Worm (Caenorhabditis elegans) whole organism, L1 larva: Measurements from ENCODE around the gene best-6.
A peak's percentile ranks its signal among the peaks of the same experiment; 100 is the strongest.

ENCODE experiments used
- C04F5.9 ChIP-seq: sonication (generic microtip); optimal IDR thresholded peaks from 2 replicates; lab custom pipeline; 2016; ENCODE audit warnings: missing genetic modification characterization, missing compliant biosample characterization
- C16A3.4 ChIP-seq: fragments of 150-350 bp; optimal IDR thresholded peaks from 2 replicates; lab custom pipeline; 2014; ENCODE audit warnings: missing biosample characterization, missing genetic modification characterization
- F16B12.6 ChIP-seq: fragments of 150-350 bp; optimal IDR thresholded peaks from 2 replicates; lab custom pipeline; 2014; ENCODE audit warnings: missing biosample characterization, missing genetic modification characterization
- Y116A8C.19 ChIP-seq: sonication (generic microtip); optimal IDR thresholded peaks from 2 replicates; lab custom pipeline; 2016; ENCODE audit warnings: missing compliant biosample characterization, missing genetic modification characterization, borderline replicate concordance
- aha-1 ChIP-seq: fragments of 150-350 bp; optimal IDR thresholded peaks from 2 replicates; lab custom pipeline; 2014; ENCODE audit warnings: missing biosample characterization, missing genetic modification characterization
- aly-2 ChIP-seq: fragments of 150-350 bp; optimal IDR thresholded peaks from 2 replicates; lab custom pipeline; 2014; ENCODE audit warnings: missing biosample characterization, missing genetic modification characterization
- ama-1 ChIP-seq: fragments of 150-350 bp; optimal IDR thresholded peaks from 2 replicates; lab custom pipeline; 2014
- blmp-1 ChIP-seq: fragments of 150-350 bp; optimal IDR thresholded peaks from 2 replicates; lab custom pipeline; 2014; ENCODE audit warnings: missing biosample characterization, missing genetic modification characterization
- ceh-63 ChIP-seq: fragments of 200-800 bp; sonication (Bioruptor generic); optimal IDR thresholded peaks from 2 replicates; lab custom pipeline; 2018; ENCODE audit warnings: mild to moderate bottlenecking, missing genetic modification characterization, missing compliant biosample characterization
- ceh-82 ChIP-seq, 3 experiments: fragments of 150-350 bp in 1 of 3; sonication (generic microtip) in 2 of 3; optimal IDR thresholded peaks; 2 replicates each; lab custom pipeline; 2014 to 2017; ENCODE audit warnings: missing biosample characterization in 3 of 3, missing genetic modification characterization in 3 of 3
- ces-1 ChIP-seq: fragments of 150-350 bp; optimal IDR thresholded peaks from 2 replicates; lab custom pipeline; 2014; ENCODE audit warnings: missing biosample characterization, missing genetic modification reagents, missing genetic modification characterization
- dpl-1 ChIP-seq, 3 experiments: fragments of 150-350 bp in 2 of 3; sonication (generic microtip) in 1 of 3; optimal IDR thresholded peaks; 2 replicates each; lab custom pipeline; 2014 to 2017; ENCODE audit warnings: missing biosample characterization in 3 of 3, missing genetic modification characterization in 3 of 3, missing genetic modification reagents in 3 of 3
- egl-27 ChIP-seq, 2 experiments: fragments of 150-350 bp in 1 of 2; sonication (generic microtip); optimal IDR thresholded peaks; 3 replicates each; lab custom pipeline; 2017 to 2018; ENCODE audit warnings: missing biosample characterization in 2 of 2, missing genetic modification characterization in 2 of 2, missing genetic modification reagents in 2 of 2
- elt-2 ChIP-seq: sonication (generic microtip); optimal IDR thresholded peaks from 2 replicates; lab custom pipeline; 2016; ENCODE audit warnings: missing genetic modification characterization, mild to moderate bottlenecking, inconsistent platforms, missing compliant biosample characterization, missing genetic modification reagents
- ets-5 ChIP-seq: fragments of 200-800 bp; sonication (Bioruptor generic); IDR thresholded peaks from 2 replicates; pipeline ENCODE4 v1.3.6; 2022; ENCODE audit warnings: missing genetic modification characterization, missing compliant biosample characterization
- fkh-10 ChIP-seq: sonication (generic microtip); optimal IDR thresholded peaks from 2 replicates; lab custom pipeline; 2017; ENCODE audit warnings: missing biosample characterization, missing genetic modification reagents, missing genetic modification characterization
- fkh-4 ChIP-seq: sonication (generic microtip); optimal IDR thresholded peaks from 2 replicates; lab custom pipeline; 2016; ENCODE audit warnings: missing compliant biosample characterization, missing genetic modification characterization, borderline replicate concordance
- hlh-17 ChIP-seq: fragments of 200-800 bp; sonication (Bioruptor generic); optimal IDR thresholded peaks from 2 replicates; lab custom pipeline; 2018; ENCODE audit warnings: missing genetic modification characterization, mild to moderate bottlenecking, missing compliant biosample characterization, moderate library complexity, borderline replicate concordance
- hlh-4 ChIP-seq: sonication (generic microtip); optimal IDR thresholded peaks from 2 replicates; lab custom pipeline; 2016; ENCODE audit warnings: mild to moderate bottlenecking, missing genetic modification characterization, missing compliant biosample characterization
- hpl-2 ChIP-seq: fragments of 150-350 bp; optimal IDR thresholded peaks from 2 replicates; lab custom pipeline; 2014; ENCODE audit warnings: missing biosample characterization, missing genetic modification reagents, missing genetic modification characterization
- isw-1 ChIP-seq: fragments of 200-800 bp; sonication (Bioruptor generic); IDR thresholded peaks from 2 replicates; pipeline ENCODE4 v1.3.6; 2022; ENCODE audit warnings: missing genetic modification characterization, missing compliant biosample characterization
- lin-14 ChIP-seq: fragments of 200-800 bp; sonication (Bioruptor generic); optimal IDR thresholded peaks from 2 replicates; lab custom pipeline; 2018; ENCODE audit warnings: mild to moderate bottlenecking, missing genetic modification characterization, moderate library complexity, missing compliant biosample characterization
- lin-15B ChIP-seq: fragments of 150-350 bp; sonication (generic microtip); optimal IDR thresholded peaks from 3 replicates; lab custom pipeline; 2014; ENCODE audit warnings: missing biosample characterization, missing genetic modification characterization
- lsy-2 ChIP-seq, 2 experiments: fragments of 150-350 bp; optimal IDR thresholded peaks; 2 replicates each; lab custom pipeline; 2014; ENCODE audit warnings: missing biosample characterization in 2 of 2, missing genetic modification characterization in 2 of 2
- mef-2 ChIP-seq: fragments of 150-350 bp; optimal IDR thresholded peaks from 2 replicates; lab custom pipeline; 2014; ENCODE audit warnings: missing biosample characterization, missing genetic modification characterization
- mep-1 ChIP-seq: fragments of 150-350 bp; optimal IDR thresholded peaks from 2 replicates; lab custom pipeline; 2014; ENCODE audit warnings: missing biosample characterization, missing genetic modification characterization
- nhr-11 ChIP-seq: fragments of 150-350 bp; optimal IDR thresholded peaks from 2 replicates; lab custom pipeline; 2014; ENCODE audit warnings: missing biosample characterization, missing genetic modification characterization
- nhr-20 ChIP-seq: sonication (generic microtip); optimal IDR thresholded peaks from 2 replicates; lab custom pipeline; 2016; ENCODE audit warnings: mild to moderate bottlenecking, missing genetic modification characterization, missing compliant biosample characterization
- nhr-237 ChIP-seq: fragments of 150-350 bp; optimal IDR thresholded peaks from 2 replicates; lab custom pipeline; 2014; ENCODE audit warnings: missing biosample characterization, missing genetic modification characterization
- nhr-28 ChIP-seq: fragments of 150-350 bp; optimal IDR thresholded peaks from 2 replicates; lab custom pipeline; 2014; ENCODE audit warnings: missing biosample characterization, missing genetic modification characterization
- nhr-76 ChIP-seq: sonication (generic microtip); optimal IDR thresholded peaks from 2 replicates; lab custom pipeline; 2017; ENCODE audit warnings: missing biosample characterization, missing genetic modification characterization
- nhr-77 ChIP-seq: fragments of 150-350 bp; optimal IDR thresholded peaks from 2 replicates; lab custom pipeline; 2014; ENCODE audit warnings: missing biosample characterization, missing genetic modification characterization
- nhr-85 ChIP-seq: sonication (generic microtip); peaks from one replicate; lab custom pipeline; 2016; ENCODE audit warnings: missing genetic modification characterization, inconsistent platforms, missing compliant biosample characterization
- nhr-90 ChIP-seq: sonication (generic microtip); optimal IDR thresholded peaks from 2 replicates; lab custom pipeline; 2016; ENCODE audit warnings: mild to moderate bottlenecking, missing genetic modification characterization, missing compliant biosample characterization; ENCODE audit not compliant: poor library complexity
- rnt-1 ChIP-seq: sonication (generic microtip); optimal IDR thresholded peaks from 2 replicates; lab custom pipeline; 2016; ENCODE audit warnings: mild to moderate bottlenecking, missing genetic modification characterization, moderate library complexity, missing compliant biosample characterization
- skn-1 ChIP-seq: fragments of 150-350 bp; optimal IDR thresholded peaks from 2 replicates; lab custom pipeline; 2014; ENCODE audit warnings: missing biosample characterization, missing genetic modification characterization
- snpc-4 ChIP-seq: fragments of 150-350 bp; optimal IDR thresholded peaks from 2 replicates; lab custom pipeline; 2014; ENCODE audit warnings: missing biosample characterization, missing genetic modification characterization
- snu-23 ChIP-seq: sonication (generic microtip); optimal IDR thresholded peaks from 2 replicates; lab custom pipeline; 2016; ENCODE audit warnings: missing genetic modification characterization, missing compliant biosample characterization
- sox-4 ChIP-seq: sonication (generic microtip); optimal IDR thresholded peaks from 2 replicates; lab custom pipeline; 2016; ENCODE audit warnings: missing genetic modification characterization, missing compliant biosample characterization
- swsn-7 ChIP-seq: sonication (generic microtip); optimal IDR thresholded peaks from 2 replicates; lab custom pipeline; 2016; ENCODE audit warnings: missing genetic modification characterization, missing compliant biosample characterization
- tbx-2 ChIP-seq: sonication (generic microtip); optimal IDR thresholded peaks from 2 replicates; lab custom pipeline; 2016; ENCODE audit warnings: missing genetic modification characterization, missing compliant biosample characterization
- tlp-1 ChIP-seq: fragments of 150-350 bp; optimal IDR thresholded peaks from 2 replicates; lab custom pipeline; 2014; ENCODE audit warnings: missing biosample characterization, missing genetic modification characterization
- unc-30 ChIP-seq: sonication (generic microtip); optimal IDR thresholded peaks from 2 replicates; lab custom pipeline; 2017; ENCODE audit warnings: missing biosample characterization, missing genetic modification characterization
- unc-62 ChIP-seq: fragments of 150-350 bp; optimal IDR thresholded peaks from 2 replicates; lab custom pipeline; 2014; ENCODE audit warnings: missing biosample characterization, missing genetic modification reagents, missing genetic modification characterization
- unc-86 ChIP-seq: sonication (generic microtip); optimal IDR thresholded peaks from 2 replicates; lab custom pipeline; 2016; ENCODE audit warnings: missing genetic modification characterization, missing compliant biosample characterization
- ztf-11 ChIP-seq, 2 experiments: sonication (generic microtip); optimal IDR thresholded peaks; 2 replicates each; lab custom pipeline; 2016 to 2017; ENCODE audit warnings: missing genetic modification characterization in 2 of 2, missing biosample characterization in 1 of 2, missing compliant biosample characterization in 1 of 2

The best-6 gene

ce11 chrIV:5028978-5029377 lies at the start of gene best-6, which contains the start of gene C09B9.2:
Gene best-6, minus strand, starts transcription at chrIV:5029078.
Gene C09B9.2, plus strand, starts transcription at chrIV:5029291.
- TF ChIP-seq elt-2 (tag; lab: Kevin White, UChicago) (no peak), Y116A8C.19 (tag; lab: Kevin White, UChicago) (no peak), ceh-63 (GFP tag; lab: Kevin White, UChicago) (no peak), ama-1 (no peak), nhr-85 (tag; lab: Kevin White, UChicago) (no peak), nhr-20 (tag; lab: Kevin White, UChicago) (no peak), unc-30 (tag; lab: Kevin White, UChicago) (no peak), tbx-2 (tag; lab: Kevin White, UChicago) (no peak), isw-1 (no peak), ztf-11 (tag; optimal IDR thresholded peaks at IDR 0.05; lab: Kevin White, UChicago) (no peak)
- TF ChIP-seq, all 84 proteins: peak for 0

- TF ChIP-seq elt-2 (tag; lab: Kevin White, UChicago) (no peak), swsn-7 (no peak), ceh-82 (tag; optimal IDR thresholded peaks at IDR 0.05; lab: Kevin White, UChicago) (no peak), aly-2 (tag; lab: Kevin White, UChicago) (no peak), egl-27 (tag; optimal IDR thresholded peaks at IDR 0.05; lab: Kevin White, UChicago) (no peak), unc-30 (tag; lab: Kevin White, UChicago) (no peak), mep-1 (tag; lab: Kevin White, UChicago) (no peak), ceh-63 (GFP tag; lab: Kevin White, UChicago) (no peak), dpl-1 (GFP tag; optimal IDR thresholded peaks at IDR 0.05; lab: Kevin White, UChicago) (no peak), hpl-2 (GFP tag; lab: Kevin White, UChicago) (no peak), rnt-1 (no peak), tlp-1 (tag; lab: Kevin White, UChicago) (no peak), C16A3.4 (tag; lab: Kevin White, UChicago) (no peak), fkh-10 (no peak), blmp-1 (peak; percentile 68), lsy-2 (tag; optimal IDR thresholded peaks at IDR 0.05; lab: Kevin White, UChicago) (peak in 1 of 2 experiments; percentile 10), nhr-237 (tag; lab: Kevin White, UChicago) (no peak), skn-1 (no peak), snu-23 (peak; percentile 7), nhr-76 (no peak), mef-2 (no peak), nhr-85 (tag; lab: Kevin White, UChicago) (peak; percentile 33), unc-86 (tag; lab: Kevin White, UChicago) (no peak), unc-62 (no peak), nhr-20 (tag; lab: Kevin White, UChicago) (no peak), nhr-28 (tag; lab: Kevin White, UChicago) (no peak), nhr-77 (no peak), F16B12.6 (tag; lab: Kevin White, UChicago) (no peak), aha-1 (tag; lab: Kevin White, UChicago) (no peak), nhr-90 (no peak), fkh-4 (tag; lab: Kevin White, UChicago) (no peak), lin-14 (GFP tag; lab: Kevin White, UChicago) (peak; percentile 14), hlh-4 (tag; lab: Kevin White, UChicago) (no peak), lin-15B (no peak), sox-4 (tag; lab: Kevin White, UChicago) (no peak), nhr-11 (tag; lab: Kevin White, UChicago) (no peak), ces-1 (GFP tag; lab: Kevin White, UChicago) (no peak), isw-1 (no peak), snpc-4 (tag; lab: Kevin White, UChicago) (no peak), ama-1 (no peak), ets-5 (GFP tag; lab: Robert Waterston, UW) (no peak), hlh-17 (no peak), C04F5.9 (tag; lab: Kevin White, UChicago) (no peak)
Observed at ce11 chrIV:5077918-5078317, 49.0 kb upstream of the best-6 start.
